Fruit fly (Drosophila melanogaster): ENCODE measurements around the gene Cad96Ca.

DNA sequence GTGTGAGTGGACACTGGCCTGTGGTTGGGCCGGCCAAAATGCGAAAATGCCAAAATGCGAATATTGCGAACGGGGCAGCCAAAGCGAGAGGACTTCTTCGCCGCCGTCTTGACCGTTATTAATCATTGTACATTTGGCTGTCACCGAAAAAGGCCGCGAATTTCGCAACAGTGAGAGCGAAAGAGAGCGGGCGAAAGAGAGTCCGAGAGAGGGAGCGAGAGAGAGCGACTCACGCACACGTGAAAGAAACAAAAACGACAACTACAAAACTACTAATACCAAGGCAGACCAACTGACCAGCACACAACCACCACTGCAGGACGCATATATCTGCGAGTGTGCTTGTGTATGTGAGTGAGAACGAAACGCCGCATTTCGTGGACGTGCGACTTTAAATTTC is 23.5 kb downstream of the Cad96Ca start:
- no peak for TF ChIP-seq insv (optimal IDR thresholded peaks at IDR 0.05)
- no peak for TF ChIP-seq Myc (optimal IDR thresholded peaks at IDR 0.05)

All from Kc167 (cell line).